Fruit fly (Drosophila melanogaster) whole organism, adult: Measurements from ENCODE around the gene mip130.

Experiments used
- CG1620 ChIP-seq: fragments of 200-800 bp; sonication (Bioruptor generic); optimal IDR thresholded peaks from 2 replicates; lab custom pipeline; 2016; ENCODE audit warnings: missing biosample characterization, missing genetic modification characterization
- CG33017 ChIP-seq: fragments of 200-800 bp; sonication (Bioruptor generic); optimal IDR thresholded peaks from 2 replicates; lab custom pipeline; 2018; ENCODE audit warnings: missing biosample characterization, mild to moderate bottlenecking, missing genetic modification characterization, moderate library complexity
- CG7045 ChIP-seq: fragments of 200-800 bp; sonication (Bioruptor generic); optimal IDR thresholded peaks from 2 replicates; lab custom pipeline; 2017; ENCODE audit warnings: missing biosample characterization, mild to moderate bottlenecking, missing genetic modification characterization
- CG7101 ChIP-seq: fragments of 200-800 bp; sonication (Bioruptor generic); optimal IDR thresholded peaks from 2 replicates; lab custom pipeline; 2018; ENCODE audit warnings: missing biosample characterization, mild to moderate bottlenecking, missing genetic modification characterization, moderate library complexity
- Mnt ChIP-seq: fragments of 200-800 bp; sonication (Bioruptor generic); optimal IDR thresholded peaks from 2 replicates; lab custom pipeline; 2016; ENCODE audit warnings: missing biosample characterization, mild to moderate bottlenecking, missing genetic modification characterization
- bab1 ChIP-seq: fragments of 200-800 bp; sonication (Bioruptor generic); optimal IDR thresholded peaks from 3 replicates; lab custom pipeline; 2019; ENCODE audit warnings: missing biosample characterization, mild to moderate bottlenecking, missing genetic modification characterization, moderate library complexity
- cic ChIP-seq: fragments of 200-800 bp; sonication (Bioruptor generic); optimal IDR thresholded peaks from 2 replicates; lab custom pipeline; 2017; ENCODE audit warnings: missing biosample characterization, mild to moderate bottlenecking, missing genetic modification characterization, moderate library complexity
- pad ChIP-seq: fragments of 200-800 bp; sonication (Bioruptor generic); optimal IDR thresholded peaks from 3 replicates; lab custom pipeline; 2017; ENCODE audit warnings: missing biosample characterization, missing genetic modification characterization, mild to moderate bottlenecking, moderate library complexity, missing genetic modification reagents

DNA sequence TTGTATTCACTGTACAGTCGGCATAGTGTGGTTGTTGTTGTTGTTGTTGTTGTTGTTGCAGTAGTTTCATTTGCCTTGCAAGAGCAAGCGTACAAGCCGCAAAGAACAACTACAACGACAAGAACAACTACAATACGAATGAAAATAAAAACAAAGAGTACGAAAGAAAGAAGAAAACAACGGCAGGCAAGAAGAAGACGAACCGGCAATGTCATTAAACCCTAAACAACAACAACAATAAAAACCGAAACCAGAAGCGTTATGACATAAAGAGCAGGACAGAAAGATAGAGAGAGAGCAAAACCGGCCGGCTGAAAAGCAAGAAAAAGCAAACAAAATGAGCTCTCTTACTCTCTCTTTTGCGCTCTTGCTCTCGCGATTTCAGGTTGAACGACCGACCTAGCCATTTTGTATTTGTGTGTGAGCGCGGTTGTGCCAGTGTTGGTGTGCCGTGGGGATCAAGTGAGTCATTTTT, 39.9 kb downstream of the mip130 start:
- TF ChIP-seq CG7101 (tag; lab: Kevin White, UChicago) (no peak), CG33017 (tag; lab: Kevin White, UChicago) (no peak), bab1 (GFP tag; lab: Kevin White, UChicago) (no peak), CG7045 (GFP tag; lab: Kevin White, UChicago) (no peak), pad (GFP tag; lab: Kevin White, UChicago) (no peak), CG1620 (no peak), Mnt (GFP tag; lab: Kevin White, UChicago) (no peak), cic (no peak)
